Worm (Caenorhabditis elegans) whole organism, late embryonic: ENCODE results near the gene srx-85.

Experiments
- C08G9.2 ChIP-seq: sonication (generic microtip); optimal IDR thresholded peaks from 2 replicates; lab custom pipeline; 2016; ENCODE audit warnings: mild to moderate bottlenecking, missing genetic modification characterization, moderate library complexity, missing compliant biosample characterization
- C38D4.7 ChIP-seq: fragments of 200-800 bp; sonication (Bioruptor generic); optimal IDR thresholded peaks from 2 replicates; lab custom pipeline; 2018; ENCODE audit warnings: mild to moderate bottlenecking, missing genetic modification characterization, moderate library complexity, missing compliant biosample characterization
- T23F11.4 ChIP-seq: fragments of 200-800 bp; sonication (Bioruptor generic); optimal IDR thresholded peaks from 2 replicates; lab custom pipeline; 2018; ENCODE audit warnings: mild to moderate bottlenecking, missing genetic modification characterization, missing compliant biosample characterization
- ahr-1 ChIP-seq: sonication (generic microtip); optimal IDR thresholded peaks from 2 replicates; lab custom pipeline; 2016; ENCODE audit warnings: missing genetic modification characterization, missing compliant biosample characterization
- ceh-14 ChIP-seq: sonication (generic microtip); optimal IDR thresholded peaks from 2 replicates; lab custom pipeline; 2016; ENCODE audit warnings: missing genotype, missing genetic modification characterization, missing compliant biosample characterization
- ceh-18 ChIP-seq: sonication (generic microtip); optimal IDR thresholded peaks from 2 replicates; lab custom pipeline; 2016; ENCODE audit warnings: missing genetic modification characterization, missing compliant biosample characterization
- ceh-19 ChIP-seq: fragments of 200-800 bp; sonication (Bioruptor generic); optimal IDR thresholded peaks from 2 replicates; lab custom pipeline; 2018; ENCODE audit warnings: mild to moderate bottlenecking, missing genetic modification characterization, missing compliant biosample characterization
- ceh-22 ChIP-seq: sonication (generic microtip); optimal IDR thresholded peaks from 2 replicates; lab custom pipeline; 2017; ENCODE audit warnings: missing biosample characterization, missing genetic modification characterization
- ceh-24 ChIP-seq: sonication (generic microtip); optimal IDR thresholded peaks from 2 replicates; lab custom pipeline; 2016; ENCODE audit warnings: mild to moderate bottlenecking, missing genetic modification characterization, missing compliant biosample characterization
- ceh-31 ChIP-seq: sonication (generic microtip); optimal IDR thresholded peaks from 2 replicates; lab custom pipeline; 2016; ENCODE audit warnings: missing genetic modification characterization, missing compliant biosample characterization
- ceh-34 ChIP-seq: sonication (generic microtip); optimal IDR thresholded peaks from 2 replicates; lab custom pipeline; 2016; ENCODE audit warnings: mild to moderate bottlenecking, missing genetic modification characterization, missing compliant biosample characterization
- ceh-48 ChIP-seq: sonication (generic microtip); optimal IDR thresholded peaks from 2 replicates; lab custom pipeline; 2016; ENCODE audit warnings: missing genetic modification characterization, inconsistent platforms, missing compliant biosample characterization
- che-1 ChIP-seq: sonication (generic microtip); optimal IDR thresholded peaks from 2 replicates; lab custom pipeline; 2016; ENCODE audit warnings: mild to moderate bottlenecking, missing genetic modification characterization, missing compliant biosample characterization
- dve-1 ChIP-seq: sonication (generic microtip); optimal IDR thresholded peaks from 2 replicates; lab custom pipeline; 2017; ENCODE audit warnings: antibody characterized with exemption, mild to moderate bottlenecking, missing genetic modification characterization, missing compliant biosample characterization
- elt-2 ChIP-seq: sonication (generic microtip); optimal IDR thresholded peaks from 2 replicates; lab custom pipeline; 2016; ENCODE audit warnings: missing genetic modification reagents, missing genetic modification characterization, missing compliant biosample characterization
- elt-4 ChIP-seq: sonication (generic microtip); optimal IDR thresholded peaks from 2 replicates; lab custom pipeline; 2016; ENCODE audit warnings: missing genetic modification characterization, missing compliant biosample characterization
- ets-4 ChIP-seq: sonication (generic microtip); optimal IDR thresholded peaks from 2 replicates; lab custom pipeline; 2016; ENCODE audit warnings: missing genetic modification characterization, missing compliant biosample characterization
- fax-1 ChIP-seq: sonication (generic microtip); optimal IDR thresholded peaks from 2 replicates; lab custom pipeline; 2016; ENCODE audit warnings: missing genotype, missing genetic modification characterization, missing compliant biosample characterization
- hlh-13 ChIP-seq: fragments of 200-800 bp; sonication (Bioruptor generic); optimal IDR thresholded peaks from 2 replicates; lab custom pipeline; 2018; ENCODE audit warnings: mild to moderate bottlenecking, missing genetic modification characterization, missing compliant biosample characterization
- hlh-30 ChIP-seq: sonication (generic microtip); optimal IDR thresholded peaks from 2 replicates; lab custom pipeline; 2017; ENCODE audit warnings: antibody characterized with exemption, missing genetic modification characterization, missing compliant biosample characterization; ENCODE audit not compliant: insufficient read depth
- hlh-6 ChIP-seq: sonication (generic microtip); optimal IDR thresholded peaks from 2 replicates; lab custom pipeline; 2016; ENCODE audit warnings: missing genotype, missing genetic modification characterization, missing compliant biosample characterization
- hlh-8 ChIP-seq: sonication (generic microtip); optimal IDR thresholded peaks from 2 replicates; lab custom pipeline; 2016; ENCODE audit warnings: missing genotype, missing genetic modification characterization, missing compliant biosample characterization
- lim-6 ChIP-seq: sonication (generic microtip); optimal IDR thresholded peaks from 2 replicates; lab custom pipeline; 2016; ENCODE audit warnings: missing genetic modification characterization, missing compliant biosample characterization
- nfya-1 ChIP-seq: sonication (generic microtip); optimal IDR thresholded peaks from 2 replicates; lab custom pipeline; 2017; ENCODE audit warnings: missing genetic modification characterization, mild to moderate bottlenecking, missing compliant biosample characterization, antibody characterized with exemption, moderate library complexity
- nhr-11 ChIP-seq: fragments of 150-350 bp; optimal IDR thresholded peaks from 2 replicates; lab custom pipeline; 2014; ENCODE audit warnings: missing biosample characterization, missing genetic modification characterization
- pha-2 ChIP-seq: sonication (generic microtip); optimal IDR thresholded peaks from 2 replicates; lab custom pipeline; 2017; ENCODE audit warnings: mild to moderate bottlenecking, missing genetic modification characterization, missing compliant biosample characterization
- pqm-1 ChIP-seq: sonication (generic microtip); optimal IDR thresholded peaks from 2 replicates; lab custom pipeline; 2016; ENCODE audit warnings: missing genetic modification characterization, missing compliant biosample characterization
- pros-1 ChIP-seq: fragments of 150-350 bp; optimal IDR thresholded peaks from 2 replicates; lab custom pipeline; 2014; ENCODE audit warnings: missing biosample characterization, missing genetic modification reagents, missing genetic modification characterization
- sdc-2 ChIP-seq: sonication (generic microtip); optimal IDR thresholded peaks from 2 replicates; lab custom pipeline; 2016; ENCODE audit warnings: missing genotype, missing genetic modification characterization, missing compliant biosample characterization
- tbx-2 ChIP-seq: sonication (generic microtip); optimal IDR thresholded peaks from 2 replicates; lab custom pipeline; 2016; ENCODE audit warnings: missing genetic modification characterization, missing compliant biosample characterization
- ttx-3 ChIP-seq: sonication (generic microtip); optimal IDR thresholded peaks from 2 replicates; lab custom pipeline; 2016; ENCODE audit warnings: missing genetic modification reagents, missing genetic modification characterization, missing compliant biosample characterization
- unc-42 ChIP-seq: sonication (generic microtip); optimal IDR thresholded peaks from 2 replicates; lab custom pipeline; 2016; ENCODE audit warnings: missing genotype, missing genetic modification characterization, missing compliant biosample characterization
- unc-55 ChIP-seq: sonication (generic microtip); optimal IDR thresholded peaks from 2 replicates; lab custom pipeline; 2017; ENCODE audit warnings: missing biosample characterization, missing genetic modification reagents, missing genetic modification characterization
- unc-86 ChIP-seq: sonication (generic microtip); optimal IDR thresholded peaks from 2 replicates; lab custom pipeline; 2016; ENCODE audit warnings: missing genetic modification characterization, missing compliant biosample characterization
- zip-5 ChIP-seq: sonication (generic microtip); optimal IDR thresholded peaks from 2 replicates; lab custom pipeline; 2016; ENCODE audit warnings: missing genetic modification characterization, missing compliant biosample characterization
- ztf-16 ChIP-seq: sonication (generic microtip); optimal IDR thresholded peaks from 2 replicates; lab custom pipeline; 2017; ENCODE audit warnings: missing genetic modification characterization, missing compliant biosample characterization

Gene srx-85

DNA sequence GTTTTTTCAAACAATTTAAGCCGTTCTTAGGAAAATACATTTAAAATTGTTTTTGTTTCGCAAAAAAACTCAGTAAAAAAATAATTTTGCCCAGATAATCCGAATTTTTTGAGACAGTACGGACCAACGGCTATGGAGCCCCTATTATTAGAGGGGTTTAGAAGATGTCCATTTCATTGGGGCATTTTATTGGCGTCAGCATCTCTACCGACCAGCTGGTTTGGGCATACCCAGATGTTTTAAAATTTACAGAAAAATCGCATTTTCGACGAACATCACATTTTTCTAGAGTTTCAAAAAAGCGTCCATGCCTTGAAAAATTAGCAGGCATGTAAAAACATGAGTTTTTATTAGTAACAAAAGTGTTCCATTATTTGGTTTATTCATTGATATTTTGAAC lies 11.2 kb upstream of the srx-85 start:
- no peak for TF ChIP-seq ets-4 (tag; lab: Kevin White, UChicago)
- peak; percentile 24 for TF ChIP-seq C38D4.7
- no peak for TF ChIP-seq che-1 (tag; lab: Kevin White, UChicago)
- TF ChIP-seq pha-2 (tag; lab: Kevin White, UChicago): no peak
- TF ChIP-seq hlh-6 (tag; lab: Kevin White, UChicago): no peak

DNA sequence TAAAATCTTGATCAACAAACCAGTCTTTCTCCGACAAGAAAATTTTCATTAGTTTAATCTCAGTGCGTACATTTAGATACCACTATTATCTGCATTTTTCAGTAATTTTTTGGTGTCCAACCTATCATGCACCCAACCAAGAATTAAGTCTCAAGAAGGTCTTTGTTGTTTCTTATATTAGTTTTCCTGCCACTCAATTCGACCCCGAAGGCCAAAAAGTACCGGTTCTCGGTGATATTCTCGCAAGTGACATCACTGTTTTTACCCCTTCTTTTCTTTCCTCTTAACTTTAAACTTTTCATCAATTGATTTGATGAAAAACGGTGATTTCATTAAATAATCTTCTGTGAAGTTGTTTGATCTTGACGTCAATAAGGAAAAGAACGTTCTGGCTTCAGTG lies 8.9 kb upstream of the srx-85 start, which contains the start of gene F38B7.2:
Gene F38B7.2 (plus strand): TSS at position 400 of the 400 bp plus-strand sequence.
- TF ChIP-seq elt-4 (tag; lab: Kevin White, UChicago): no peak
- TF ChIP-seq ceh-24 (tag; lab: Kevin White, UChicago): no peak
- no peak for TF ChIP-seq ets-4 (tag; lab: Kevin White, UChicago)
- no peak for TF ChIP-seq C08G9.2 (tag; lab: Kevin White, UChicago)
- no peak for TF ChIP-seq sdc-2
- no peak for TF ChIP-seq ceh-48 (tag; lab: Kevin White, UChicago)
- TF ChIP-seq unc-86 (tag; lab: Kevin White, UChicago): no peak
- no peak for TF ChIP-seq hlh-13 (GFP tag; lab: Kevin White, UChicago)
- TF ChIP-seq zip-5: no peak
- no peak for TF ChIP-seq pqm-1 (tag; lab: Kevin White, UChicago)
- no peak for TF ChIP-seq ceh-19 (GFP tag; lab: Kevin White, UChicago)
- no peak for TF ChIP-seq ttx-3
- no peak for TF ChIP-seq unc-42 (tag; lab: Kevin White, UChicago)
- TF ChIP-seq ztf-16 (tag; lab: Kevin White, UChicago): no peak
- TF ChIP-seq lim-6: no peak

DNA sequence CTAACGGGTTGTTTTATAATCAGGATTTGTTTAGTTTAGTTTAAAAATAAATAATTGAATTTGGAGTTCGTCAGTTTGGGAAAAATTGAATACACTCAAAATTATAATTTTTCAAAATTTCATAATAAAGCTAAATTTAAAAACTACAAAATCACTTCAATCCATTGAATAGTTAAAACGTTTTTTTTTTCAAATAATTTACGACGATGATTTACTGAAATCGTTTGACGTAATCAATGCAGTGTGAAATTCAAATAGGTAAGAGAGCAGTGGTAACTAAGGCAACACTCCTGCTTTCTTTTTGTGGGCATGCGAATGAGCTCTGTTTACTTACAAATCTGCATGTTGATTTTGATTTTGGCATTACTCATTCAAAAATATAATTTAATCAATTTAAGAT lies 7.3 kb upstream of the srx-85 start, which contains the start of gene F38B7.10:
Gene F38B7.10 (plus strand): TSS at position 301 of the 400 bp plus-strand sequence.
- TF ChIP-seq ceh-19 (GFP tag; lab: Kevin White, UChicago) (no peak), pha-2 (tag; lab: Kevin White, UChicago) (no peak), fax-1 (no peak), pros-1 (no peak)

DNA sequence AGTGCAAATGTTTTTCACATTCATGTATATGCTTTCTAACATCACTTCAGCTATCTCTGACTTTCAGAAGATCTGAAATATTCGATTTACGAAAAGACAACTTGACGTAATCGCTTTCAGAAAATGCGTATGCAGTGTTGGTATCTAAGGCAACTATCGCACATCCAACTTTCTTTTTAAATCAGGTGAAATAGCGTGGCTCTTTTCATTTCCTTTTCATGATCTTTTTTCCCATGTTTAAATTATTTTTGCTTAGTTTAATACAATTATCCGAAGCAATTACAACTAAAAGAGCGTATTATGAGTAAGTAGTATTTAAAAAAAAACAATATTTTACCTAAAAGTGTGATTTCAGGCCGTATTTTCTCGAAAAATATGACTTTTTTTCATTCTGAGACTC lies 5.7 kb upstream of the srx-85 start, which contains the start of gene F38B7.11:
Gene F38B7.11 (plus strand): TSS at position 301 of the 400 bp plus-strand sequence.
- TF ChIP-seq ceh-14 (tag; lab: Kevin White, UChicago): no peak
- no peak for TF ChIP-seq T23F11.4 (GFP tag; lab: Kevin White, UChicago)
- no peak for TF ChIP-seq elt-2 (tag; lab: Kevin White, UChicago)
- no peak for TF ChIP-seq nhr-11 (tag; lab: Kevin White, UChicago)

DNA sequence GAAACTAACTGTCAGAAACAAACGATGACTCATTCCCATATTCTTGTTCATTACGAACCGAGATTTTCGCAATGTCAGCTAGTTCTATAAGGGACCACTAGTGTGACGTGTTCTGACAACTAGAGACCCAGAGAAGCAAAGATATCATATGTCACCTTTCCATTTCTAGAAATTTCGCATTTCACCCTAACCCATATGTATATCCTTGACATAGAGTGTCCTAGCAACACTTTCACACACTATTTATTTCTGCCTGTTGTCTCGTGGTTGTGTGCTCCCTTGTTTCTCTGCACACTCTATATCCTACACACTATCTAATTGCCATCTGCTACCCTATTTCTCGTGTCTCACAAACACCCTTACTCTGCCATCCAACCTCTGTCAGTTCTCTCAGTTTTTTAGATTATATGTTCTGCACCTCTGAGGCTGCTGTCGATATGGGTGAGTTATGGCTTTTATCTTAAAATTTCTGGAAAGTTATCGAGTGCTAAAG lies 3.5 kb upstream of the srx-85 start, which contains the start of the genes F38B7.17 and F38B7.3:
Gene F38B7.17 (minus strand): TSS at position 51 of the 493 bp plus-strand sequence.
Gene F38B7.3 (plus strand): TSS at position 194 of the 493 bp plus-strand sequence.
- TF ChIP-seq ceh-18 (tag; lab: Kevin White, UChicago) (no peak), ahr-1 (tag; lab: Kevin White, UChicago) (no peak), ceh-19 (GFP tag; lab: Kevin White, UChicago) (peak; percentile 39), ceh-34 (tag; lab: Kevin White, UChicago) (peak; percentile 42), ceh-22 (tag; lab: Kevin White, UChicago) (no peak), hlh-8 (peak; percentile 12), tbx-2 (peak; percentile 51), ceh-14 (tag; lab: Kevin White, UChicago) (peak; percentile 3), ceh-31 (peak; percentile 33), hlh-30 (peak; percentile 95), nfya-1 (peak; percentile 58), dve-1 (tag; lab: Kevin White, UChicago) (peak; percentile 36), elt-2 (tag; lab: Kevin White, UChicago) (peak; percentile 71), unc-55 (GFP tag; lab: Kevin White, UChicago) (peak; percentile 51)
